Worm (Caenorhabditis elegans) whole organism, L3 larva: ENCODE data around the gene aat-7.

Experiments
- ama-1 ChIP-seq: fragments of 150-350 bp; optimal IDR thresholded peaks from 2 replicates; lab custom pipeline; 2018
- ceh-16 ChIP-seq: sonication (generic microtip); optimal IDR thresholded peaks from 2 replicates; lab custom pipeline; 2017; ENCODE audit warnings: missing biosample characterization, missing genetic modification characterization
- ceh-9 ChIP-seq: sonication (generic microtip); optimal IDR thresholded peaks from 2 replicates; lab custom pipeline; 2018; ENCODE audit warnings: missing biosample characterization, missing genetic modification characterization
- fkh-10 ChIP-seq: sonication (generic microtip); optimal IDR thresholded peaks from 2 replicates; lab custom pipeline; 2017; ENCODE audit warnings: missing biosample characterization, missing genetic modification reagents, missing genetic modification characterization
- mdl-1 ChIP-seq: fragments of 150-350 bp; optimal IDR thresholded peaks from 2 replicates; lab custom pipeline; 2014; ENCODE audit warnings: missing biosample characterization, missing genetic modification characterization
- mml-1 ChIP-seq: fragments of 150-350 bp; sonication (generic microtip); optimal IDR thresholded peaks from 3 replicates; lab custom pipeline; 2014; ENCODE audit warnings: missing biosample characterization, missing genetic modification characterization
- nhr-237 ChIP-seq: fragments of 150-350 bp; optimal IDR thresholded peaks from 2 replicates; lab custom pipeline; 2014; ENCODE audit warnings: missing biosample characterization, missing genetic modification characterization
- nhr-77 ChIP-seq: fragments of 150-350 bp; optimal IDR thresholded peaks from 2 replicates; lab custom pipeline; 2014; ENCODE audit warnings: missing biosample characterization, missing genetic modification characterization
- pha-4 ChIP-seq: fragments of 150-350 bp; optimal IDR thresholded peaks from 2 replicates; lab custom pipeline; 2014; ENCODE audit warnings: missing biosample characterization, missing genetic modification reagents, missing genetic modification characterization
- skn-1 ChIP-seq: fragments of 150-350 bp; optimal IDR thresholded peaks from 2 replicates; lab custom pipeline; 2014; ENCODE audit warnings: missing biosample characterization, missing genetic modification characterization
- snpc-4 ChIP-seq: fragments of 150-350 bp; optimal IDR thresholded peaks from 2 replicates; lab custom pipeline; 2014; ENCODE audit warnings: missing biosample characterization, missing genetic modification characterization
- ztf-4 ChIP-seq: fragments of 150-350 bp; optimal IDR thresholded peaks from 2 replicates; lab custom pipeline; 2014; ENCODE audit warnings: missing biosample characterization, missing genetic modification characterization

ce11 chrII:1420806-1421463 is 34.3 kb downstream of the aat-7 start:
- TF ChIP-seq nhr-237 (tag; lab: Kevin White, UChicago) = no peak
- TF ChIP-seq ztf-4 = no peak
- no peak for TF ChIP-seq snpc-4 (tag; lab: Kevin White, UChicago)
- TF ChIP-seq ceh-16 (tag; lab: Kevin White, UChicago) = no peak
- no peak for TF ChIP-seq ama-1 (lab: Kevin White, UChicago)
- no peak for TF ChIP-seq nhr-77
- TF ChIP-seq skn-1 = no peak
- TF ChIP-seq mdl-1 (tag; lab: Kevin White, UChicago) = no peak
- no peak for TF ChIP-seq fkh-10 (GFP tag; lab: Kevin White, UChicago)
- TF ChIP-seq pha-4 (tag; lab: Kevin White, UChicago) = no peak
- TF ChIP-seq mml-1 (tag; lab: Kevin White, UChicago) = no peak
- no peak for TF ChIP-seq ceh-9
